Worm (Caenorhabditis elegans): ENCODE measurements around the gene nsun-5.

ce11 chrII:14940980-14941379 is 28.4 kb upstream of the nsun-5 start:
- TF ChIP-seq lin-13 (GFP tag; optimal IDR thresholded peaks at IDR 0.05) (no peak), snpc-4 (tag; optimal IDR thresholded peaks at IDR 0.05) (no peak), ceh-82 (tag; optimal IDR thresholded peaks at IDR 0.05) (no peak), ama-1 (optimal IDR thresholded peaks at IDR 0.05) (no peak)

All from whole organism, L2 larva.